Fruit fly (Drosophila melanogaster) whole organism, embryonic: ENCODE data around the gene Nep2.

Experiments
- Atf-2 ChIP-seq: fragments of 200-800 bp; sonication (Bioruptor generic); optimal IDR thresholded peaks from 2 replicates; lab custom pipeline; 2016; ENCODE audit warnings: missing biosample characterization, missing genetic modification characterization
- Awh ChIP-seq: fragments of 200-800 bp; sonication (Bioruptor generic); IDR thresholded peaks from 2 replicates; pipeline ENCODE4, ENCODE4 v1.3.6; 2022; ENCODE audit warnings: missing biosample characterization, missing genetic modification characterization
- BEAF-32 ChIP-seq: fragments of 200-800 bp; sonication (Bioruptor generic); optimal IDR thresholded peaks from 3 replicates; lab custom pipeline; 2017; ENCODE audit warnings: missing biosample characterization, missing genetic modification characterization, mild to moderate bottlenecking, moderate library complexity, missing genetic modification reagents
- CG11398 ChIP-seq: fragments of 200-800 bp; sonication (Bioruptor generic); optimal IDR thresholded peaks from 2 replicates; lab custom pipeline; 2016; ENCODE audit warnings: missing biosample characterization, missing genetic modification characterization
- CG11504 ChIP-seq: fragments of 200-800 bp; sonication (Bioruptor generic); optimal IDR thresholded peaks from 3 replicates; lab custom pipeline; 2019; ENCODE audit warnings: missing biosample characterization, mild to moderate bottlenecking, missing genetic modification characterization, moderate library complexity
- CG11696 ChIP-seq: fragments of 200-800 bp; sonication (Bioruptor generic); IDR thresholded peaks from 2 replicates; pipeline ENCODE4 v1.3.6; 2022; ENCODE audit warnings: missing biosample characterization, missing genetic modification characterization
- CG12299 ChIP-seq: fragments of 200-800 bp; sonication (Bioruptor generic); optimal IDR thresholded peaks from 2 replicates; lab custom pipeline; 2018; ENCODE audit warnings: missing biosample characterization, mild to moderate bottlenecking, missing genetic modification characterization
- CG1529 ChIP-seq: fragments of 200-800 bp; sonication (Bioruptor generic); optimal IDR thresholded peaks from 3 replicates; lab custom pipeline; 2018; ENCODE audit warnings: missing biosample characterization, missing genetic modification characterization
- CG16779 ChIP-seq: fragments of 200-800 bp; sonication (Bioruptor generic); IDR thresholded peaks from 2 replicates; pipeline ENCODE4 v1.3.6; 2022; ENCODE audit warnings: missing biosample characterization, missing genetic modification characterization
- CG17328 ChIP-seq: fragments of 200-800 bp; sonication (Bioruptor generic); IDR thresholded peaks from 2 replicates; pipeline ENCODE4 v1.3.6; 2022; ENCODE audit warnings: missing biosample characterization, missing genetic modification characterization
- CG17359 ChIP-seq: fragments of 200-800 bp; sonication (Bioruptor generic); optimal IDR thresholded peaks from 3 replicates; lab custom pipeline; 2018; ENCODE audit warnings: missing biosample characterization, mild to moderate bottlenecking, missing genetic modification characterization, moderate library complexity
- CG17802 ChIP-seq: fragments of 200-800 bp; sonication (Bioruptor generic); optimal IDR thresholded peaks from 2 replicates; lab custom pipeline; 2018; ENCODE audit warnings: missing biosample characterization, mild to moderate bottlenecking, missing genetic modification characterization, moderate library complexity
- CG2120 ChIP-seq: fragments of 200-800 bp; sonication (Bioruptor generic); optimal IDR thresholded peaks from 3 replicates; lab custom pipeline; 2016; ENCODE audit warnings: missing biosample characterization, missing genetic modification characterization
- CG30431 ChIP-seq: fragments of 200-800 bp; sonication (Bioruptor generic); optimal IDR thresholded peaks from 2 replicates; lab custom pipeline; 2017; ENCODE audit warnings: missing biosample characterization, missing genetic modification characterization
- CG3847 ChIP-seq: fragments of 200-800 bp; sonication (Bioruptor generic); IDR thresholded peaks from 2 replicates; pipeline ENCODE4 v1.3.6; 2022; ENCODE audit warnings: missing biosample characterization, missing genetic modification characterization
- CG4328 ChIP-seq: fragments of 200-800 bp; sonication (Bioruptor generic); optimal IDR thresholded peaks from 3 replicates; lab custom pipeline; 2017; ENCODE audit warnings: missing biosample characterization, missing genetic modification reagents, missing genetic modification characterization
- CG6813 ChIP-seq: fragments of 200-800 bp; sonication (Bioruptor generic); optimal IDR thresholded peaks from 2 replicates; lab custom pipeline; 2017; ENCODE audit warnings: missing biosample characterization, missing genetic modification characterization, mild to moderate bottlenecking, moderate library complexity, missing genetic modification reagents
- CG7271 ChIP-seq: fragments of 200-800 bp; sonication (Bioruptor generic); optimal IDR thresholded peaks from 2 replicates; lab custom pipeline; 2018; ENCODE audit warnings: missing biosample characterization, mild to moderate bottlenecking, missing genetic modification characterization, moderate library complexity
- CG7786 ChIP-seq: fragments of 200-800 bp; sonication (Bioruptor generic); optimal IDR thresholded peaks from 2 replicates; lab custom pipeline; 2016; ENCODE audit warnings: missing biosample characterization, missing genetic modification characterization
- CG8290 ChIP-seq, 3 experiments: fragments of 200-800 bp; sonication (Bioruptor generic); optimal IDR thresholded peaks; 2 replicates each; lab custom pipeline; 2016 to 2019; ENCODE audit warnings: missing biosample characterization in 3 of 3, missing genetic modification characterization in 3 of 3, mild to moderate bottlenecking in 2 of 3, moderate library complexity in 1 of 3
- CG9876 ChIP-seq: fragments of 200-800 bp; sonication (Bioruptor generic); optimal IDR thresholded peaks from 2 replicates; lab custom pipeline; 2016; ENCODE audit warnings: missing biosample characterization, missing genetic modification characterization
- CG9932 ChIP-seq: fragments of 200-800 bp; sonication (Bioruptor generic); IDR thresholded peaks from 2 replicates; pipeline ENCODE4 v1.3.6; 2022; ENCODE audit warnings: missing biosample characterization, missing genetic modification characterization
- Dbx ChIP-seq: fragments of 200-800 bp; sonication (Bioruptor generic); IDR thresholded peaks from 3 replicates; pipeline ENCODE4 v1.3.6; 2022; ENCODE audit warnings: missing biosample characterization, missing genetic modification characterization
- Deaf1 ChIP-seq: fragments of 200-800 bp; optimal IDR thresholded peaks from 3 replicates; lab custom pipeline; 2019; ENCODE audit warnings: missing biosample characterization, mild to moderate bottlenecking, missing genetic modification characterization, moderate library complexity
- Eip74EF ChIP-seq, 2 experiments: fragments of 200-800 bp in 1 of 2; fragments of >200 bp in 1 of 2; sonication (Bioruptor generic) in 1 of 2; optimal IDR thresholded peaks; 2 replicates each; lab custom pipeline; 2017 to 2019; ENCODE audit warnings: missing biosample characterization in 2 of 2, missing genetic modification characterization in 2 of 2, mild to moderate bottlenecking in 1 of 2, moderate library complexity in 1 of 2
- Gug ChIP-seq: fragments of 200-800 bp; sonication (Bioruptor generic); IDR thresholded peaks from 4 replicates; pipeline ENCODE4 v1.3.6; 2022; ENCODE audit warnings: missing biosample characterization, missing genetic modification characterization
- NFAT ChIP-seq: fragments of 200-800 bp; sonication (Bioruptor generic); IDR thresholded peaks from 2 replicates; pipeline ENCODE4 v1.3.6; 2022; ENCODE audit warnings: missing biosample characterization, missing genetic modification characterization
- Neu2 ChIP-seq: fragments of 200-800 bp; sonication (Bioruptor generic); optimal IDR thresholded peaks from 3 replicates; lab custom pipeline; 2016; ENCODE audit warnings: missing biosample characterization, missing genetic modification characterization, borderline replicate concordance
- Nf-YB ChIP-seq: fragments of 200-800 bp; sonication (Bioruptor generic); optimal IDR thresholded peaks from 3 replicates; lab custom pipeline; 2019; ENCODE audit warnings: missing biosample characterization, mild to moderate bottlenecking, missing genetic modification characterization, moderate library complexity
- Ravus ChIP-seq: fragments of 200-800 bp; sonication (Bioruptor generic); IDR thresholded peaks from 2 replicates; pipeline ENCODE4 v1.3.6; 2022; ENCODE audit warnings: missing biosample characterization, missing genetic modification characterization
- Six4 ChIP-seq: fragments of 200-800 bp; sonication (Bioruptor generic); optimal IDR thresholded peaks from 2 replicates; lab custom pipeline; 2016; ENCODE audit warnings: missing biosample characterization, missing genetic modification characterization
- Sry-β ChIP-seq: fragments of 200-800 bp; sonication (Bioruptor generic); optimal IDR thresholded peaks from 2 replicates; lab custom pipeline; 2018; ENCODE audit warnings: missing biosample characterization, mild to moderate bottlenecking, missing genetic modification characterization, moderate library complexity
- TFAM ChIP-seq: fragments of 200-800 bp; sonication (Bioruptor generic); optimal IDR thresholded peaks from 2 replicates; lab custom pipeline; 2017; ENCODE audit warnings: missing biosample characterization, missing genetic modification characterization, inconsistent platforms
- Tbp ChIP-seq: fragments of >200 bp; optimal IDR thresholded peaks from 2 replicates; lab custom pipeline; 2018; ENCODE audit warnings: missing biosample characterization, missing genetic modification characterization
- Vsx1 ChIP-seq: fragments of 200-800 bp; sonication (Bioruptor generic); optimal IDR thresholded peaks from 2 replicates; lab custom pipeline; 2017; ENCODE audit warnings: missing biosample characterization, mild to moderate bottlenecking, missing genetic modification characterization, missing genetic modification reagents
- YL-1 ChIP-seq: fragments of 200-800 bp; sonication (Bioruptor generic); optimal IDR thresholded peaks from 3 replicates; lab custom pipeline; 2017; ENCODE audit warnings: missing biosample characterization, mild to moderate bottlenecking, missing genetic modification characterization
- br ChIP-seq: fragments of >200 bp; optimal IDR thresholded peaks from 2 replicates; lab custom pipeline; 2017
- chn ChIP-seq: fragments of 200-800 bp; sonication (Bioruptor generic); optimal IDR thresholded peaks from 2 replicates; lab custom pipeline; 2016; ENCODE audit warnings: missing biosample characterization, missing genetic modification characterization
- dimm ChIP-seq: fragments of 200-800 bp; sonication (Bioruptor generic); IDR thresholded peaks from 2 replicates; pipeline ENCODE4 v1.3.6; 2022; ENCODE audit warnings: missing biosample characterization, missing genetic modification characterization
- disco-r ChIP-seq: fragments of 200-800 bp; sonication (Bioruptor generic); optimal IDR thresholded peaks from 2 replicates; lab custom pipeline; 2016; ENCODE audit warnings: missing biosample characterization, missing genetic modification characterization
- gem ChIP-seq: fragments of 200-800 bp; sonication (Bioruptor generic); optimal IDR thresholded peaks from 2 replicates; lab custom pipeline; 2019; ENCODE audit warnings: missing biosample characterization, mild to moderate bottlenecking, missing genetic modification characterization, moderate library complexity
- gfzf ChIP-seq: fragments of 200-800 bp; sonication (Bioruptor generic); optimal IDR thresholded peaks from 2 replicates; lab custom pipeline; 2016; ENCODE audit warnings: missing biosample characterization, mild to moderate bottlenecking, missing genetic modification characterization, moderate library complexity
- hth ChIP-seq: fragments of >200 bp; optimal IDR thresholded peaks from 2 replicates; lab custom pipeline; 2017; ENCODE audit warnings: inconsistent platforms
- knrl ChIP-seq: fragments of 200-800 bp; sonication (Bioruptor generic); IDR thresholded peaks from 3 replicates; pipeline ENCODE4 v1.3.6; 2022; ENCODE audit warnings: missing biosample characterization, missing genetic modification characterization; ENCODE audit not compliant: partially characterized antibody
- luna ChIP-seq: fragments of 200-800 bp; sonication (Bioruptor generic); optimal IDR thresholded peaks from 2 replicates; lab custom pipeline; 2016; ENCODE audit warnings: missing biosample characterization, missing genetic modification characterization
- maf-S ChIP-seq: fragments of 200-800 bp; sonication (Bioruptor generic); optimal IDR thresholded peaks from 2 replicates; lab custom pipeline; 2016; ENCODE audit warnings: missing biosample characterization, missing genetic modification characterization
- mam ChIP-seq: fragments of 200-800 bp; sonication (Bioruptor generic); optimal IDR thresholded peaks from 3 replicates; lab custom pipeline; 2016; ENCODE audit warnings: missing biosample characterization, missing genetic modification characterization
- mirr ChIP-seq: fragments of 200-800 bp; sonication (Bioruptor generic); optimal IDR thresholded peaks from 3 replicates; lab custom pipeline; 2018; ENCODE audit warnings: missing biosample characterization, mild to moderate bottlenecking, missing genetic modification characterization
- slou ChIP-seq: fragments of 200-800 bp; sonication (Bioruptor generic); optimal IDR thresholded peaks from 3 replicates; lab custom pipeline; 2016; ENCODE audit warnings: missing biosample characterization, missing genetic modification characterization
- sob ChIP-seq: fragments of 200-800 bp; sonication (Bioruptor generic); IDR thresholded peaks from 2 replicates; pipeline ENCODE4 v1.3.6; 2022; ENCODE audit warnings: missing biosample characterization, missing genetic modification characterization
- tgo ChIP-seq: fragments of 200-800 bp; sonication (Bioruptor generic); IDR thresholded peaks from 3 replicates; pipeline ENCODE4 v1.3.6; 2022; ENCODE audit warnings: missing biosample characterization, missing genetic modification characterization

Nep2 gene

DNA sequence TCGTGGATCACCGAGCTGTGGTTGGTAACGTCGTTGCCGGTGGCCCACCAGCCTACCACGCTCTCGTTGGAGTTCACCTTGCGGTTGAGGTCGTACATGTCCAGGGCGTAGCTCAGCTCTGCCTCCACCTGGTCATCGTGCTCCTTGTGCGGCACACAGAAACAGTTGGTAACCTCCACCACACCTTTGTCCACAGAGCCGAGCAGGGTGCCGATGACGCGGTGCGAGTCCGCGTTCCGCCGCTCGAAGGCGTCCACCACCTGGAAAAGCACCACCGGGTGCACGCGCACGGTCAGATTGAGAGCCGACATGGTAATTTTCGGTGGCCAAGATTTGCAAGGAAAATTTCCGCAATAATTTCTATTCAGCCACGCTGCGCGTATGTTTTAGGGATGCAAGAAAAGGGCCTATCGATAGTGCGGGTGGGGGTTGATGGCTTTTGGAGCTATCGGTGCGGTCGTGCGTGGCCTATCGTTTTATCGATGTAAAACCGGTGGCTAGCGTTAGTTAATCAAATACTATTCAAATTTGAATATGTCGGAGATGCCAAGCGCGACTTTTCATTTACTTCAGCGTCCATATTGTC, 17.8 kb downstream of the Nep2 start, which contains the start of gene eIF3f1 (continued):
- TF ChIP-seq Deaf1 (no peak), CG2120 (GFP tag; lab: Kevin White, UChicago) (peak; percentile 23), CG9876 (GFP tag; lab: Kevin White, UChicago) (no peak), CG7786 (GFP tag; lab: Kevin White, UChicago) (no peak), Nf-YB (GFP tag; lab: Kevin White, UChicago) (no peak), knrl (peak; percentile 98), YL-1 (GFP tag; lab: Kevin White, UChicago) (peak; percentile 96), gfzf (GFP tag; lab: Kevin White, UChicago) (peak; percentile 51), br (lab: Kevin White, UChicago) (no peak), CG4328 (GFP tag; lab: Kevin White, UChicago) (no peak), Gug (no peak; the same call in 3 of the 4 replicates), CG12299 (tag; lab: Kevin White, UChicago) (no peak), Neu2 (GFP tag; lab: Kevin White, UChicago) (no peak), CG11398 (no peak), chn (no peak), Dbx (GFP tag; lab: Robert Waterston, UW) (0 out of 3 replicates have a peak, but pooled peaks have one; percentile 66), dimm (GFP tag; lab: Robert Waterston, UW) (no peak), Atf-2 (GFP tag; lab: Kevin White, UChicago) (no peak), sob (GFP tag; lab: Robert Waterston, UW) (peak; percentile 85), Ravus (no peak), gem (no peak), CG1529 (GFP tag; lab: Kevin White, UChicago) (no peak), CG30431 (GFP tag; lab: Kevin White, UChicago) (no peak), Tbp (GFP tag; lab: Kevin White, UChicago) (no peak), TFAM (GFP tag; lab: Kevin White, UChicago) (no peak), CG6813 (GFP tag; lab: Kevin White, UChicago) (no peak), tgo (GFP tag; lab: Robert Waterston, UW) (0 out of 3 replicates have a peak, but pooled peaks have one; percentile 25), Awh (GFP tag; lab: Robert Waterston, UW) (no peak), CG11696 (no peak), luna (GFP tag; lab: Kevin White, UChicago) (no peak), disco-r (no peak), CG8290 (GFP tag; optimal IDR thresholded peaks at IDR 0.05; lab: Kevin White, UChicago) (no peak), CG8290 (tag; optimal IDR thresholded peaks at IDR 0.05; lab: Kevin White, UChicago) (peak in 1 of 2 experiments; percentile 81), Eip74EF (GFP tag; optimal IDR thresholded peaks at IDR 0.05; lab: Kevin White, UChicago) (no peak), CG17328 (no peak), NFAT (peak; percentile 46; the same call in 1 of the 2 replicates), BEAF-32 (peak; percentile 97), CG3847 (peak; percentile 57), hth (lab: Kevin White, UChicago) (no peak), CG17359 (tag; lab: Kevin White, UChicago) (no peak), Vsx1 (GFP tag; lab: Kevin White, UChicago) (no peak), maf-S (GFP tag; lab: Kevin White, UChicago) (peak; percentile 15), CG16779 (GFP tag; lab: Robert Waterston, UW) (no peak), Six4 (no peak), slou (no peak), CG7271 (tag; lab: Kevin White, UChicago) (no peak), CG17802 (no peak), CG11504 (tag; lab: Kevin White, UChicago) (no peak), CG9932 (GFP tag; lab: Robert Waterston, UW) (peak; percentile 80), mirr (no peak), mam (GFP tag; lab: Kevin White, UChicago) (peak; percentile 42), Sry-β (GFP tag; lab: Kevin White, UChicago) (no peak)
